Fruit fly (Drosophila melanogaster) whole organism, embryonic: ENCODE data around the gene dlt.

Source experiments
- Atf-2 ChIP-seq: fragments of 200-800 bp; sonication (Bioruptor generic); optimal IDR thresholded peaks from 2 replicates; lab custom pipeline; 2016; ENCODE audit warnings: missing biosample characterization, missing genetic modification characterization
- B-H2 ChIP-seq: fragments of 200-800 bp; sonication (Bioruptor generic); optimal IDR thresholded peaks from 2 replicates; lab custom pipeline; 2018; ENCODE audit warnings: missing biosample characterization, mild to moderate bottlenecking, missing genetic modification characterization
- BEAF-32 ChIP-seq: fragments of 200-800 bp; sonication (Bioruptor generic); optimal IDR thresholded peaks from 3 replicates; lab custom pipeline; 2017; ENCODE audit warnings: missing biosample characterization, missing genetic modification characterization, mild to moderate bottlenecking, moderate library complexity, missing genetic modification reagents
- Blimp-1 ChIP-seq: fragments of 200-800 bp; sonication (Bioruptor generic); optimal IDR thresholded peaks from 3 replicates; lab custom pipeline; 2018; ENCODE audit warnings: missing biosample characterization, missing genetic modification characterization, mild to moderate bottlenecking, moderate library complexity, missing genetic modification reagents
- CG10267 ChIP-seq: fragments of 200-800 bp; sonication (Bioruptor generic); optimal IDR thresholded peaks from 2 replicates; lab custom pipeline; 2018; ENCODE audit warnings: missing biosample characterization, mild to moderate bottlenecking, missing genetic modification characterization, moderate library complexity
- CG10543 ChIP-seq: fragments of 200-800 bp; sonication (Bioruptor generic); optimal IDR thresholded peaks from 3 replicates; lab custom pipeline; 2017; ENCODE audit warnings: missing biosample characterization, mild to moderate bottlenecking, missing genetic modification characterization, moderate library complexity
- CG11456 ChIP-seq: fragments of 200-800 bp; sonication (Bioruptor generic); IDR thresholded peaks from 3 replicates; pipeline ENCODE4 v1.3.6; 2022; ENCODE audit warnings: missing biosample characterization, missing genetic modification characterization
- CG12744 ChIP-seq: fragments of 200-800 bp; sonication (Bioruptor generic); optimal IDR thresholded peaks from 2 replicates; lab custom pipeline; 2016; ENCODE audit warnings: missing biosample characterization, missing genetic modification characterization
- CG12769 ChIP-seq: fragments of 200-800 bp; sonication (Bioruptor generic); optimal IDR thresholded peaks from 2 replicates; lab custom pipeline; 2019; ENCODE audit warnings: missing biosample characterization, mild to moderate bottlenecking, missing genetic modification characterization, moderate library complexity
- CG13894 ChIP-seq: fragments of 200-800 bp; sonication (Bioruptor generic); optimal IDR thresholded peaks from 3 replicates; lab custom pipeline; 2018; ENCODE audit warnings: missing biosample characterization, mild to moderate bottlenecking, missing genetic modification characterization, moderate library complexity
- CG15269 ChIP-seq: fragments of 200-800 bp; sonication (Bioruptor generic); optimal IDR thresholded peaks from 2 replicates; lab custom pipeline; 2018; ENCODE audit warnings: missing biosample characterization, mild to moderate bottlenecking, missing genetic modification characterization, moderate library complexity
- CG17568 ChIP-seq: fragments of 200-800 bp; sonication (Bioruptor generic); optimal IDR thresholded peaks from 2 replicates; lab custom pipeline; 2018; ENCODE audit warnings: missing biosample characterization, mild to moderate bottlenecking, missing genetic modification characterization, moderate library complexity
- CG2199 ChIP-seq: fragments of 200-800 bp; sonication (Bioruptor generic); IDR thresholded peaks from 3 replicates; pipeline ENCODE4 v1.3.6; 2022; ENCODE audit warnings: missing biosample characterization, missing genetic modification characterization
- CG9609 ChIP-seq: fragments of 200-800 bp; sonication (Bioruptor generic); optimal IDR thresholded peaks from 3 replicates; lab custom pipeline; 2016; ENCODE audit warnings: missing biosample characterization, missing genetic modification characterization
- Dfd ChIP-seq, 2 experiments: fragments of >200 bp; optimal IDR thresholded peaks; 2 replicates each; lab custom pipeline; 2017; ENCODE audit warnings: missing biosample characterization in 2 of 2, missing genetic modification characterization in 2 of 2
- Eip74EF ChIP-seq, 2 experiments: fragments of 200-800 bp in 1 of 2; fragments of >200 bp in 1 of 2; sonication (Bioruptor generic) in 1 of 2; optimal IDR thresholded peaks; 2 replicates each; lab custom pipeline; 2017 to 2019; ENCODE audit warnings: missing biosample characterization in 2 of 2, missing genetic modification characterization in 2 of 2, mild to moderate bottlenecking in 1 of 2, moderate library complexity in 1 of 2
- MESR4 ChIP-seq: fragments of 200-800 bp; sonication (Bioruptor generic); optimal IDR thresholded peaks from 2 replicates; lab custom pipeline; 2018; ENCODE audit warnings: missing biosample characterization, mild to moderate bottlenecking, missing genetic modification characterization, moderate library complexity
- Med ChIP-seq: fragments of 200-800 bp; sonication (Bioruptor generic); peaks from one replicate; lab custom pipeline; 2016; ENCODE audit warnings: missing biosample characterization, missing genetic modification characterization, mild to moderate bottlenecking, inconsistent platforms, moderate library complexity
- Mes4 ChIP-seq: fragments of 200-800 bp; sonication (Bioruptor generic); optimal IDR thresholded peaks from 2 replicates; lab custom pipeline; 2016; ENCODE audit warnings: missing biosample characterization, missing genetic modification characterization
- Myb ChIP-seq: fragments of 200-800 bp; sonication (Bioruptor generic); optimal IDR thresholded peaks from 2 replicates; lab custom pipeline; 2016; ENCODE audit warnings: missing biosample characterization, missing genetic modification characterization
- Neu2 ChIP-seq: fragments of 200-800 bp; sonication (Bioruptor generic); optimal IDR thresholded peaks from 3 replicates; lab custom pipeline; 2016; ENCODE audit warnings: missing biosample characterization, missing genetic modification characterization, borderline replicate concordance
- Nf-YB ChIP-seq: fragments of 200-800 bp; sonication (Bioruptor generic); optimal IDR thresholded peaks from 3 replicates; lab custom pipeline; 2019; ENCODE audit warnings: missing biosample characterization, mild to moderate bottlenecking, missing genetic modification characterization, moderate library complexity
- Sox102F ChIP-seq: fragments of 200-800 bp; sonication (Bioruptor generic); optimal IDR thresholded peaks from 2 replicates; lab custom pipeline; 2018; ENCODE audit warnings: missing biosample characterization, mild to moderate bottlenecking, missing genetic modification characterization, moderate library complexity
- abd-A ChIP-seq: fragments of 200-800 bp; sonication (Bioruptor generic); optimal IDR thresholded peaks from 3 replicates; lab custom pipeline; 2019; ENCODE audit warnings: missing biosample characterization, mild to moderate bottlenecking, missing genetic modification characterization, moderate library complexity
- chinmo ChIP-seq: fragments of 200-800 bp; sonication (Bioruptor generic); IDR thresholded peaks from 4 replicates; pipeline ENCODE4 v1.3.6; 2022; ENCODE audit warnings: missing biosample characterization, missing genetic modification characterization; ENCODE audit not compliant: partially characterized antibody
- cwo ChIP-seq: fragments of 200-800 bp; sonication (Bioruptor generic); optimal IDR thresholded peaks from 3 replicates; lab custom pipeline; 2017; ENCODE audit warnings: missing biosample characterization, missing genetic modification characterization, mild to moderate bottlenecking, moderate library complexity, missing genetic modification reagents
- dati ChIP-seq: fragments of 200-800 bp; sonication (Bioruptor generic); IDR thresholded peaks from 2 replicates; pipeline ENCODE4 v1.3.6; 2022; ENCODE audit warnings: missing biosample characterization, missing genetic modification characterization
- ftz-f1 ChIP-seq: fragments of 200-800 bp; sonication (Bioruptor generic); optimal IDR thresholded peaks from 2 replicates; lab custom pipeline; 2016; ENCODE audit warnings: missing biosample characterization, missing genetic modification characterization
- kni ChIP-seq: fragments of 200-800 bp; sonication (Bioruptor generic); optimal IDR thresholded peaks from 3 replicates; lab custom pipeline; 2017; ENCODE audit warnings: mild to moderate bottlenecking, missing biosample characterization, missing genetic modification reagents, missing genetic modification characterization
- mirr ChIP-seq: fragments of 200-800 bp; sonication (Bioruptor generic); optimal IDR thresholded peaks from 3 replicates; lab custom pipeline; 2018; ENCODE audit warnings: missing biosample characterization, mild to moderate bottlenecking, missing genetic modification characterization
- nom ChIP-seq: fragments of 200-800 bp; sonication (Bioruptor generic); optimal IDR thresholded peaks from 2 replicates; lab custom pipeline; 2017; ENCODE audit warnings: missing biosample characterization, missing genetic modification characterization, mild to moderate bottlenecking, moderate library complexity, missing genetic modification reagents
- oc ChIP-seq: fragments of 200-800 bp; sonication (Bioruptor generic); optimal IDR thresholded peaks from 2 replicates; lab custom pipeline; 2018; ENCODE audit warnings: missing biosample characterization, mild to moderate bottlenecking, missing genetic modification characterization, moderate library complexity
- pros ChIP-seq: fragments of 200-800 bp; sonication (Bioruptor generic); optimal IDR thresholded peaks from 3 replicates; lab custom pipeline; 2019; ENCODE audit warnings: missing biosample characterization, mild to moderate bottlenecking, missing genetic modification characterization, moderate library complexity
- repo ChIP-seq: fragments of 200-800 bp; sonication (Bioruptor generic); optimal IDR thresholded peaks from 2 replicates; lab custom pipeline; 2016; ENCODE audit warnings: missing biosample characterization, missing genetic modification characterization
- sd ChIP-seq: fragments of 200-800 bp; sonication (Bioruptor generic); optimal IDR thresholded peaks from 3 replicates; lab custom pipeline; 2018; ENCODE audit warnings: missing biosample characterization, mild to moderate bottlenecking, missing genetic modification characterization, moderate library complexity
- wor ChIP-seq: fragments of 200-800 bp; sonication (Bioruptor generic); IDR thresholded peaks from 2 replicates; pipeline ENCODE4 v1.3.6; 2022; ENCODE audit warnings: missing biosample characterization, missing genetic modification characterization
- zf30C ChIP-seq: fragments of 200-800 bp; sonication (Bioruptor generic); optimal IDR thresholded peaks from 3 replicates; lab custom pipeline; 2018; ENCODE audit warnings: missing biosample characterization, mild to moderate bottlenecking, missing genetic modification characterization

The dlt gene

dm6 chr3L:1827809-1828371 is 32.8 kb upstream of the dlt start:
- 0 out of 3 replicates have a peak, but pooled peaks have one; percentile 10 for TF ChIP-seq CG11456 (GFP tag; lab: Robert Waterston, UW)
- no peak for TF ChIP-seq Med

dm6 chr3L:1822365-1822764 is 27.2 kb upstream of the dlt start:
- TF ChIP-seq dati (GFP tag; lab: Robert Waterston, UW) (no peak), nom (GFP tag; lab: Kevin White, UChicago) (peak; percentile 19), MESR4 (no peak), BEAF-32 (no peak)

dm6 chr3L:1821140-1821539 is 26.0 kb upstream of the dlt start:
- peak; percentile 42 for TF ChIP-seq nom (GFP tag; lab: Kevin White, UChicago)
- TF ChIP-seq repo (GFP tag; lab: Kevin White, UChicago), result no peak

DNA sequence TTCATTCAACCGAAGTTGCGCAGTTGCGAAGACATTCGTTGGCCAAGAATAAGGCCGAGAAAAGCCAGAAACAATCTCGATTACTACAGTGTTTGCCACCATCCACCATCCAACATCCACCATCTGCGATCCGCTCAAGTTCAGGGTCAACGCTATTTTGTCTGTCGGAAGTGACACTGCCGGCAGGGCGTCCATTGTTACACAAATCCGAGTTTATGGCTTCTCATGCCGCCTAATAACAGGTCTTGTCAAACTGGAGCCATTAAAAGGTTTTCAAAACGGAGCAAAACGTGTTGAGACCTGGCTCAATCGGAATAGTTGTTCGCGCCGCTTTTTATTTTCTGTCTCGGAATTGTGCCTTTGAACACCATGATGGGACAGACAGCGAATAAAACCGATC is 23.7 kb upstream of the dlt start:
- TF ChIP-seq CG15269 (tag; lab: Kevin White, UChicago) (peak; percentile 67), kni (GFP tag; lab: Kevin White, UChicago) (peak; percentile 48), Nf-YB (GFP tag; lab: Kevin White, UChicago) (no peak), mirr (peak; percentile 20), pros (peak; percentile 5), CG13894 (tag; lab: Kevin White, UChicago) (peak; percentile 59), Neu2 (no peak), Eip74EF (GFP tag; optimal IDR thresholded peaks at IDR 0.05; lab: Kevin White, UChicago) (peak in 1 of 2 experiments; percentile 98), CG10543 (GFP tag; lab: Kevin White, UChicago) (peak; percentile 10), repo (GFP tag; lab: Kevin White, UChicago) (no peak), cwo (peak; percentile 25), oc (tag; lab: Kevin White, UChicago) (peak; percentile 89), Myb (no peak), B-H2 (GFP tag; lab: Kevin White, UChicago) (peak; percentile 35), wor (GFP tag; lab: Robert Waterston, UW) (no peak), Dfd (GFP tag; optimal IDR thresholded peaks at IDR 0.05; lab: Kevin White, UChicago) (no peak), CG2199 (GFP tag; lab: Robert Waterston, UW) (0 out of 3 replicates have a peak, but pooled peaks have one; percentile 23), Sox102F (peak; percentile 7), zf30C (GFP tag; lab: Kevin White, UChicago) (no peak), sd (peak; percentile 60), Atf-2 (GFP tag; lab: Kevin White, UChicago) (no peak), CG12769 (peak; percentile 53), CG12744 (GFP tag; lab: Kevin White, UChicago) (no peak), ftz-f1 (GFP tag; lab: Kevin White, UChicago) (peak; percentile 55), CG9609 (GFP tag; lab: Kevin White, UChicago) (no peak), chinmo (peak; percentile 96), Blimp-1 (GFP tag; lab: Kevin White, UChicago) (no peak), abd-A (tag; lab: Kevin White, UChicago) (peak; percentile 98), Mes4 (GFP tag; lab: Kevin White, UChicago) (no peak), CG10267 (no peak), Med (no peak), CG17568 (GFP tag; lab: Kevin White, UChicago) (no peak)
